Fruit fly (Drosophila melanogaster): ENCODE measurements around the gene Ptp61F.

DNA sequence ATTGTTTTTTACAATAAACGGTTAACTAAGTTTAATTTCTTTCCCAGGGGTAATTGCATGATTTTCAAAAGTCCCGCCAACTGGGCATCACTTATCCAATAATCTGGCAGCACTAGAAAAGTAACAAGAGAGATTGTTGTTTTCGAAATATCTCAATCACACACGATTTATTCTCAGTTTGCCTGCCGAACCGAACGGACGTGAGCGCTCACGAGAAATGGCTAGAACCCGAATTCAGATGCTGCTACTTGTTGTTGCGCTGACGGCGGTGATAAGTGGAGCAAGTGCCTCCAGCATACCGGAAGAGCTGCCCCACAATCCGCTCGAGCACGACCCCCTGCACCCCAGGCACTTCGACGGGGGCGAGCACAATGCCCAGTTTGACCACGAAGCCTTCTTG lies 176.5 kb downstream of the Ptp61F start, which contains the start of gene scf:
- TF ChIP-seq CG3407 (GFP tag; optimal IDR thresholded peaks at IDR 0.05) (no peak), insv (GFP tag; optimal IDR thresholded peaks at IDR 0.05) (peak in 1 of 2 experiments; percentile 20), sr (GFP tag; IDR thresholded peaks at IDR 0.05) (no peak), CG10431 (GFP tag; optimal IDR thresholded peaks at IDR 0.05) (no peak), CG18619 (GFP tag; optimal IDR thresholded peaks at IDR 0.05) (no peak), NC2β (GFP tag; optimal IDR thresholded peaks at IDR 0.05) (no peak), cad (GFP tag; optimal IDR thresholded peaks at IDR 0.05) (no peak)

Data from whole organism, embryonic.